Fruit fly (Drosophila melanogaster): ENCODE data around the gene CG34367.

The CG34367 gene

dm6 chr2L:10375464-10376236 is 21.9 kb upstream of the CG34367 start, which contains the start of the genes CG33303 and dpr19 (continued):
- no peak for TF ChIP-seq Nf-YA (GFP tag; IDR thresholded peaks at IDR 0.05)
- TF ChIP-seq unc-4 (GFP tag; IDR thresholded peaks at IDR 0.05; ENCODE audit: partially characterized antibody), result no peak
- peak; percentile 71 for TF ChIP-seq Fer3 (tag; optimal IDR thresholded peaks at IDR 0.05)
- no peak for TF ChIP-seq C15 (GFP tag; IDR thresholded peaks at IDR 0.05)
- peak; percentile 41; the same call in 1 of the 2 replicates for TF ChIP-seq Drgx (GFP tag; IDR thresholded peaks at IDR 0.05)
- TF ChIP-seq CkIIα-i1 (GFP tag; IDR thresholded peaks at IDR 0.05), result no peak
- TF ChIP-seq vfl (GFP tag; optimal IDR thresholded peaks at IDR 0.05), result no peak
- TF ChIP-seq otp (GFP tag; IDR thresholded peaks at IDR 0.05), result no peak
- TF ChIP-seq CG34422 (GFP tag; IDR thresholded peaks at IDR 0.05), result peak; percentile 87; the same call in 2 of the 3 replicates
- peak; percentile 66 for TF ChIP-seq CG10209 (GFP tag; optimal IDR thresholded peaks at IDR 0.05)
- TF ChIP-seq eve (GFP tag; optimal IDR thresholded peaks at IDR 0.05), result no peak
- TF ChIP-seq CG4328 (GFP tag; optimal IDR thresholded peaks at IDR 0.05), result peak; percentile 74
- TF ChIP-seq CG8924 (tag; optimal IDR thresholded peaks at IDR 0.05), result peak; percentile 90
- TF ChIP-seq HmgD (GFP tag; optimal IDR thresholded peaks at IDR 0.05), result no peak
- no peak for TF ChIP-seq Mes4 (GFP tag; optimal IDR thresholded peaks at IDR 0.05)
- TF ChIP-seq Nf-YB (GFP tag; optimal IDR thresholded peaks at IDR 0.05), result peak; percentile 49
- peak; percentile 38 for TF ChIP-seq Chrac-16 (GFP tag; optimal IDR thresholded peaks at IDR 0.05)
- TF ChIP-seq Hmx (GFP tag; optimal IDR thresholded peaks at IDR 0.05), result no peak
- no peak for TF ChIP-seq p53 (GFP tag; optimal IDR thresholded peaks at IDR 0.05)
- TF ChIP-seq Abd-B (GFP tag; optimal IDR thresholded peaks at IDR 0.05), result no peak
- peak; percentile 64 for TF ChIP-seq Oli (tag; optimal IDR thresholded peaks at IDR 0.05)
- no peak for TF ChIP-seq CG2129 (GFP tag; IDR thresholded peaks at IDR 0.05; ENCODE audit: partially characterized antibody)
- TF ChIP-seq CG11560 (tag; IDR thresholded peaks at IDR 0.05), result no peak
- peak; percentile 68 for TF ChIP-seq B-H2 (GFP tag; optimal IDR thresholded peaks at IDR 0.05)
- TF ChIP-seq CG3838 (GFP tag; optimal IDR thresholded peaks at IDR 0.05), result no peak
- no peak for TF ChIP-seq CG10959 (GFP tag; IDR thresholded peaks at IDR 0.05)
- no peak for TF ChIP-seq CHES-1-like (GFP tag; optimal IDR thresholded peaks at IDR 0.05)
- no peak for TF ChIP-seq CG16863 (GFP tag; optimal IDR thresholded peaks at IDR 0.05)
- peak; percentile 78 for TF ChIP-seq MBD-R2 (GFP tag; IDR thresholded peaks at IDR 0.05)
- no peak for TF ChIP-seq CG1647 (GFP tag; optimal IDR thresholded peaks at IDR 0.05)
- no peak for TF ChIP-seq sens (GFP tag)
- peak; percentile 85 for TF ChIP-seq Fer1 (GFP tag; optimal IDR thresholded peaks at IDR 0.05)
- peak; percentile 74 for TF ChIP-seq caup (GFP tag; optimal IDR thresholded peaks at IDR 0.05; ENCODE audit: severe bottlenecking)
- no peak for TF ChIP-seq ftz-f1 (GFP tag; optimal IDR thresholded peaks at IDR 0.05)
- peak in 1 of 2 experiments; percentile 50 for TF ChIP-seq dpn (GFP tag; optimal IDR thresholded peaks at IDR 0.05)
- no peak for TF ChIP-seq Rx (GFP tag; IDR thresholded peaks at IDR 0.05)
- TF ChIP-seq CG11398 (GFP tag; optimal IDR thresholded peaks at IDR 0.05), result no peak
- TF ChIP-seq crol (GFP tag; IDR thresholded peaks at IDR 0.05), result no peak
- TF ChIP-seq CG16815 (GFP tag; optimal IDR thresholded peaks at IDR 0.05), result no peak
- peak; percentile 73 for TF ChIP-seq CG8290 (GFP tag; optimal IDR thresholded peaks at IDR 0.05)
- TF ChIP-seq CG8290 (tag; optimal IDR thresholded peaks at IDR 0.05), result no peak
- TF ChIP-seq fd3F (GFP tag; optimal IDR thresholded peaks at IDR 0.05), result peak; percentile 58
- TF ChIP-seq H2.0 (GFP tag; IDR thresholded peaks at IDR 0.05), result peak; percentile 35; the same call in 1 of the 2 replicates
- no peak for TF ChIP-seq repo (GFP tag; optimal IDR thresholded peaks at IDR 0.05)
- no peak for TF ChIP-seq CG6175 (GFP tag; IDR thresholded peaks at IDR 0.05)
- peak; percentile 16 for TF ChIP-seq CG6654 (GFP tag; optimal IDR thresholded peaks at IDR 0.05)
- no peak for TF ChIP-seq CG30431 (GFP tag; optimal IDR thresholded peaks at IDR 0.05)
- TF ChIP-seq pfk (GFP tag; optimal IDR thresholded peaks at IDR 0.05), result peak; percentile 61
- TF ChIP-seq pnt (GFP tag; optimal IDR thresholded peaks at IDR 0.05), result no peak
- peak; percentile 68 for TF ChIP-seq Med (GFP tag)
- no peak for TF ChIP-seq inv (GFP tag; IDR thresholded peaks at IDR 0.05; ENCODE audit: partially characterized antibody)

Data from whole organism, embryonic.